Worm (Caenorhabditis elegans) whole organism, L4/young adult: ENCODE results near the gene srg-66.

ENCODE experiments used
- W03F9.2 ChIP-seq: fragments of 150-350 bp; optimal IDR thresholded peaks from 2 replicates; lab custom pipeline; 2014; ENCODE audit warnings: missing biosample characterization, missing genetic modification characterization
- dao-5 ChIP-seq: sonication (generic microtip); optimal IDR thresholded peaks from 2 replicates; lab custom pipeline; 2016; ENCODE audit warnings: missing genotype, missing genetic modification characterization, moderate library complexity, missing compliant biosample characterization
- him-1 ChIP-seq: sonication (generic microtip); optimal IDR thresholded peaks from 2 replicates; lab custom pipeline; 2016; ENCODE audit warnings: missing genotype, missing genetic modification reagents, missing genetic modification characterization, missing compliant biosample characterization

ce11 chrV:5439068-5439467 lies 43.1 kb downstream of the srg-66 start, which contains the start of gene snpc-1.3:
- TF ChIP-seq him-1 (tag; lab: Kevin White, UChicago): no peak
- TF ChIP-seq dao-5 (tag; lab: Kevin White, UChicago): no peak
- TF ChIP-seq W03F9.2 (tag; lab: Kevin White, UChicago): no peak
